Worm (Caenorhabditis elegans) whole organism, L4/young adult: ENCODE measurements around the gene gex-4.
"Not testable (repeated sequence)": the region's sequence is repeated elsewhere in the genome, so short reads cannot be mapped to it uniquely, and the experiment has no call there.

Experiments
- W03F9.2 ChIP-seq: fragments of 150-350 bp; optimal IDR thresholded peaks from 2 replicates; lab custom pipeline; 2014; ENCODE audit warnings: missing biosample characterization, missing genetic modification characterization
- him-1 ChIP-seq: sonication (generic microtip); optimal IDR thresholded peaks from 2 replicates; lab custom pipeline; 2016; ENCODE audit warnings: missing genotype, missing genetic modification reagents, missing genetic modification characterization, missing compliant biosample characterization

DNA sequence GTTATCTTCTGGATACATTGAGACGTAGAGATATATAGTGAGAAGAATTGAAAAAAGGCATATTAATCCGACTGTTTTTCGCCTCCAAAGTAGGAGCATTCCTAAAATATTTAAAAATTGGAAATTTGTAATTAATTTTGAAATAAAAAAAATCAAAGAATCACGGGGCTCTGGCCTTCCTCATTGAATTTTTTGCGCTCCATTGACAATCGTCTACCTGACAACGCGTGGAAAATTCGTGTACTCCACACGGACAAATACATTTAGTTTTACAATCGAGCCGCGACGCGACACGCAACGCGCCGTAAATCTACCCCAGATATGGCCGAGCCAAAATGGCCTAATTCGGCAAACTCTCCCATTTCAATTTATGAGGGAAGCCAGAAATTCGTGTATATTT is 41.3 kb downstream of the gex-4 start, which contains the start of gene gly-11:
- TF ChIP-seq W03F9.2; him-1 (tag; lab: Kevin White, UChicago): not testable (repeated sequence)
